Worm (Caenorhabditis elegans): Measurements from ENCODE around the gene T14B4.20.

Gene T14B4.20

DNA sequence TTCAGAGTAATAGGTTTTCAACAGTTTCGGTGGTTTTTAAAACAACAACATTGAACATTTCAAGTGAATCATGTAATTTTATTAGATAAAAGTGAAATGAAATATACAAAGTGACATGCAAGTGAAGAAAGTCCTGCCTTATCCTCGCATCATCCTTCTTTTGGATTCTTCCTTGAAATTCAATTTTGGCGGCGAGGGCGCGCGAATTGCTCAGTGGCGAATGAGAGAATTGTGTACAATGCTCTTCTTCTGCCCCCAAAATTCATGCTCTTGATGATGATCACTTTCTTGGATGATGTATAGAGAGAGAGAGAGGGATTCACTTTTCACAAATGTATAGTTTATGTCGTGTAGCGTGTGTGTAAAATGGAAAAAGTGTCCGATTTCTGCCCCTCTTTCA lies 7.0 kb upstream of the T14B4.20 start:
- TF ChIP-seq elt-1 (tag; optimal IDR thresholded peaks at IDR 0.05): no peak
- no peak for TF ChIP-seq nhr-67 (tag; optimal IDR thresholded peaks at IDR 0.05)
- TF ChIP-seq snpc-4 (tag; optimal IDR thresholded peaks at IDR 0.05): no peak
- TF ChIP-seq jun-1 (tag; optimal IDR thresholded peaks at IDR 0.05): no peak
- no peak for TF ChIP-seq ztf-11 (tag; optimal IDR thresholded peaks at IDR 0.05)
- no peak for TF ChIP-seq zag-1 (tag; optimal IDR thresholded peaks at IDR 0.05)
- peak; percentile 86 for TF ChIP-seq fkh-10 (GFP tag; optimal IDR thresholded peaks at IDR 0.05)
- TF ChIP-seq nhr-43 (tag; optimal IDR thresholded peaks at IDR 0.05; ENCODE audit: poor library complexity, severe bottlenecking): peak; percentile 26
- TF ChIP-seq ama-1 (optimal IDR thresholded peaks at IDR 0.05): peak; percentile 74
- TF ChIP-seq nhr-23 (tag; optimal IDR thresholded peaks at IDR 0.05): peak; percentile 3

DNA sequence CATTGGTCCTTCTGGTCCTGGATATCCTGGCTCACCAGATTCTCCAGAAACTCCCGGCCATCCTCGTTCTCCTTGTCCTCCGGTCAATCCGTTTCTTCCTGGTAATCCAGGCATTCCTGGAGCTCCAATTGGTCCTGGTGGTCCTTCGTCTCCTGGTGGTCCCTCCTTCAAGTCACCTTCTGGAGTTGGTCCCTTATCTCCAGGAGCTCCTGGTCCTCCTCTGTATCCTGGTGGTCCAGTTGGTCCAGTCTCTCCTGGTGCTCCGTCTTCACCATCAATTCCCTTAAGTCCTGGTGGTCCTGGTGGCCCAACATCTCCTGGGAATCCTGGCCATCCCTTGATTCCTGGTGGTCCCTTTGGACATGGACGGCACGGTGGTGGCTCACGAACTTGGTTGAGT lies 6.1 kb upstream of the T14B4.20 start:
- TF ChIP-seq elt-3 (tag; optimal IDR thresholded peaks at IDR 0.05) (no peak), ztf-4 (tag; optimal IDR thresholded peaks at IDR 0.05) (no peak), egl-27 (tag; optimal IDR thresholded peaks at IDR 0.05) (no peak), R02D3.7 (tag; optimal IDR thresholded peaks at IDR 0.05) (no peak), lin-39 (tag; optimal IDR thresholded peaks at IDR 0.05) (no peak), skn-1 (tag; optimal IDR thresholded peaks at IDR 0.05) (no peak), nhr-43 (tag; optimal IDR thresholded peaks at IDR 0.05; ENCODE audit: poor library complexity, severe bottlenecking) (no peak), unc-62 (GFP tag; optimal IDR thresholded peaks at IDR 0.05) (no peak), eor-1 (tag; optimal IDR thresholded peaks at IDR 0.05) (no peak), elt-2 (tag; optimal IDR thresholded peaks at IDR 0.05) (no peak), egl-5 (tag; optimal IDR thresholded peaks at IDR 0.05) (no peak), nhr-11 (tag; optimal IDR thresholded peaks at IDR 0.05) (no peak), fkh-10 (GFP tag; optimal IDR thresholded peaks at IDR 0.05) (no peak), pqm-1 (tag; optimal IDR thresholded peaks at IDR 0.05) (no peak)

ce11 chrII:6712177-6712981 lies 4.3 kb upstream of the T14B4.20 start, which contains the start of the genes dpy-10 and T14B4.19:
dpy-10 (minus strand) TSS chrII:6712227.
T14B4.19 (minus strand) TSS chrII:6712931.
- no peak for TF ChIP-seq ceh-16 (tag; optimal IDR thresholded peaks at IDR 0.05)
- no peak for TF ChIP-seq eor-1 (tag; optimal IDR thresholded peaks at IDR 0.05)
- TF ChIP-seq unc-62 (GFP tag; optimal IDR thresholded peaks at IDR 0.05): no peak
- no peak for TF ChIP-seq skn-1 (tag; optimal IDR thresholded peaks at IDR 0.05)
- no peak for TF ChIP-seq daf-12 (tag; optimal IDR thresholded peaks at IDR 0.05)
- no peak for TF ChIP-seq nhr-28 (tag; optimal IDR thresholded peaks at IDR 0.05)
- no peak for TF ChIP-seq sea-2 (GFP tag; optimal IDR thresholded peaks at IDR 0.05)
- TF ChIP-seq ZK546.5 (tag; optimal IDR thresholded peaks at IDR 0.05): no peak
- no peak for TF ChIP-seq ama-1 (optimal IDR thresholded peaks at IDR 0.05)
- TF ChIP-seq lin-39 (tag; optimal IDR thresholded peaks at IDR 0.05): no peak
- TF ChIP-seq nfya-1 (tag; optimal IDR thresholded peaks at IDR 0.05; ENCODE audit: insufficient read depth): no peak
- no peak for TF ChIP-seq elt-1 (tag; optimal IDR thresholded peaks at IDR 0.05)
- TF ChIP-seq nhr-25 (tag; optimal IDR thresholded peaks at IDR 0.05): no peak
- no peak for TF ChIP-seq lin-15B (tag; optimal IDR thresholded peaks at IDR 0.05)
- no peak for TF ChIP-seq hmg-11 (tag; optimal IDR thresholded peaks at IDR 0.05)
- peak; percentile 96 for TF ChIP-seq nhr-23 (tag; optimal IDR thresholded peaks at IDR 0.05)
- no peak for TF ChIP-seq R02D3.7 (tag; optimal IDR thresholded peaks at IDR 0.05)
- TF ChIP-seq aly-2 (tag; optimal IDR thresholded peaks at IDR 0.05): no peak
- peak; percentile 6 for TF ChIP-seq lsy-12 (tag; optimal IDR thresholded peaks at IDR 0.05)
- TF ChIP-seq nhr-43 (tag; optimal IDR thresholded peaks at IDR 0.05; ENCODE audit: poor library complexity, severe bottlenecking): peak; percentile 75
- no peak for TF ChIP-seq nhr-237 (tag; optimal IDR thresholded peaks at IDR 0.05)
- no peak for TF ChIP-seq fkh-2 (tag; optimal IDR thresholded peaks at IDR 0.05)
- TF ChIP-seq pqm-1 (tag; optimal IDR thresholded peaks at IDR 0.05): no peak
- TF ChIP-seq nhr-12 (tag; optimal IDR thresholded peaks at IDR 0.05): no peak
- no peak for TF ChIP-seq nhr-11 (tag; optimal IDR thresholded peaks at IDR 0.05)
- no peak for TF ChIP-seq ceh-28 (tag; optimal IDR thresholded peaks at IDR 0.05)
- TF ChIP-seq elt-3 (tag; optimal IDR thresholded peaks at IDR 0.05): peak in 2 of 3 experiments; percentile 18 to 85
- no peak for TF ChIP-seq elt-2 (tag; optimal IDR thresholded peaks at IDR 0.05)
- no peak for TF ChIP-seq tbx-2 (tag; optimal IDR thresholded peaks at IDR 0.05)
